Worm (Caenorhabditis elegans): ENCODE results near the gene Y77E11A.7.

DNA sequence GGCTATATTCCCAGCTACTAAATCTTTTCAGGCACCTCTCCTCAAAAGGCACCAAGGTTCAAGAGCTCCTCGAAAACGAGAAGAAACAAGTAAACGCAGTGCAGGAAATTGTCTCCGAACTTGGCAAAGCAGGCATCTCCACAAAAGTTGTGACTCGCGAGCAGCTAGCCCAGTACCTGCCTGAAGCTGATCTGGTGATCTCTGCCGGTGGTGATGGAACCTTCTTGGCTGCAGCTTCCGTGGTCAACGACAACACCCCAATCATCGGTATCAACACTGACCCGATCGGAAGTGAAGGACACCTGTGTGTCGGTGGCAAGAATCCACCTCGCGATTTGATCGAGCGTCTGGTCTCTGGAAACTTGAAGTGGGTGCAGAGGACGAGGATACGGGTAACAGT lies 38.5 kb upstream of the Y77E11A.7 start:
- no peak for TF ChIP-seq ama-1 (optimal IDR thresholded peaks at IDR 0.05)
- TF ChIP-seq hmg-4 (GFP tag; optimal IDR thresholded peaks at IDR 0.05), result no peak
- TF ChIP-seq B0310.2 (tag; optimal IDR thresholded peaks at IDR 0.05), result no peak
- no peak for TF ChIP-seq flt-1 (GFP tag; IDR thresholded peaks at IDR 0.05)
- no peak for TF ChIP-seq tra-4 (tag; optimal IDR thresholded peaks at IDR 0.05)
- no peak for TF ChIP-seq hnd-1 (tag; optimal IDR thresholded peaks at IDR 0.05)
- no peak for TF ChIP-seq ets-7 (tag; optimal IDR thresholded peaks at IDR 0.05)
- TF ChIP-seq tbx-37 (GFP tag; conservative IDR thresholded peaks at IDR 0.05), result no peak
- TF ChIP-seq scrt-1 (GFP tag; IDR thresholded peaks at IDR 0.05), result no peak
- no peak for TF ChIP-seq aly-1 (tag; optimal IDR thresholded peaks at IDR 0.05)

All from whole organism, early embryonic.